Worm (Caenorhabditis elegans) whole organism, L4/young adult: ENCODE results near the gene C33D3.3.

Experiments used
- W03F9.2 ChIP-seq: fragments of 150-350 bp; optimal IDR thresholded peaks from 2 replicates; lab custom pipeline; 2014; ENCODE audit warnings: missing biosample characterization, missing genetic modification characterization
- dao-5 ChIP-seq: sonication (generic microtip); optimal IDR thresholded peaks from 2 replicates; lab custom pipeline; 2016; ENCODE audit warnings: missing genotype, missing genetic modification characterization, moderate library complexity, missing compliant biosample characterization
- him-1 ChIP-seq: sonication (generic microtip); optimal IDR thresholded peaks from 2 replicates; lab custom pipeline; 2016; ENCODE audit warnings: missing genotype, missing genetic modification reagents, missing genetic modification characterization, missing compliant biosample characterization

Gene C33D3.3

DNA sequence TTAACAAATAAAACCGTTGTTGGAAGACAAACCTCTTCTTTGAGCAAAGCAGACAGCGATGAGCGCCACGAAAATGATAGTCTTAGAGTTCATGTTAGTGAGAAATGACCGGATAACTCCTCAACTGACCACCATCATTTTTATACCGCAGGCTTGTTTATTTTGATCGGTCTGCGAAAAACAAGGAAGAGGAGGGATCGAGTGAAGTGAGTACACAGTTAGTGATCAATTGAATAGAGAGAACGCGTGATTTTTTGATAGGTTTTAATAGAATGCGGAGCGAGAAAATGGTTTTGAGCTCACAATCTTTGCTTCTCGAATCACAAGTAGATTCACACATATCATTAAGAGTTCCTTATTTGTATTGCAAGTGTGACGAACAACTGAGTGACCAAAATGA, 36.2 kb downstream of the C33D3.3 start, which contains the start of gene F14F3.4:
F14F3.4 (minus strand) TSS at position 101 of the 400 bp plus-strand sequence.
- no peak for TF ChIP-seq him-1
- TF ChIP-seq dao-5 (tag; lab: Kevin White, UChicago): no peak
- no peak for TF ChIP-seq W03F9.2 (tag; lab: Kevin White, UChicago)

DNA sequence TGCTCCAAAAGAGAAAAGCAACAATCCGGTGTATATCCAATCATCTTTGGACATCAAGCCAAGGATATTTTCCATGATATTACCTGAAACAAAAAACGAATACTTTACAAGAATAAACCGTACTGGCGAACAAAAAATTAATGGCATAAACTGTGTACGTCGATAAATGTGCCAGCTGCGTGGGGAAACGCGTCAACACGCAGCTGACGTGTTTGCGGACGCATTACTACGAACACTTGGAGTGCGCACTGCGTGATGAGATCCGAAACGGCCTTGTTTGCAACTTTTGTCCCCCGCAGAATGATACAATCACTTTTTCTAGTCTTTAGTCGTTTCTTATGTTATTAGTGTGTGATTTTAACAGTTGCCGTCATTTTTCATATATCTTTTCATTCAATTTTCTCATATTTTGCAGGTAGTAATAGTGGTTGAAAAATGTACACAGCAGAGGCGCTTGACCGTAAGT, 39.4 kb downstream of the C33D3.3 start, which contains the start of the genes mboa-7 and git-1:
mboa-7 (minus strand) TSS at position 83 of the 466 bp plus-strand sequence.
git-1 (plus strand) TSS at position 416 of the 466 bp plus-strand sequence.
- TF ChIP-seq W03F9.2 (tag; lab: Kevin White, UChicago): no peak

DNA sequence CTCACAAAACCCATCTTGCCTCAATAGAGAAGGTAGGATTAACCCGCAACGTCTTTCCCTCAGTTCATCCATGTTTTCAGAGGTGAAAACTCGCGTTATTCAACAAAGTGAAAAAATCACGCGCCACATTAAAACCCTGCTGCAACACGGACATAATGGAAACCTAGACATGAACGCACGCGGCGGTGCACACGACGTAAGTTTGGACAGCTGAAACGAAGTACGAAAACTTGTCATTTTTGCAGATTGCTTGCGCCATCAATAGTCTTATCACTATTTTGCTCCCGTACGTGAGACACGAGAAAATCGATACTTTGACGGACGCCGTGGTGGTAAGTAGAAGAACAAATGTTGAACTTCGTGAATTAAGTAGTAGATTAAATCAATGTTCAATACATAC, 42.3 kb downstream of the C33D3.3 start:
- TF ChIP-seq him-1 (no peak), dao-5 (tag; lab: Kevin White, UChicago) (no peak), W03F9.2 (tag; lab: Kevin White, UChicago) (no peak)

DNA sequence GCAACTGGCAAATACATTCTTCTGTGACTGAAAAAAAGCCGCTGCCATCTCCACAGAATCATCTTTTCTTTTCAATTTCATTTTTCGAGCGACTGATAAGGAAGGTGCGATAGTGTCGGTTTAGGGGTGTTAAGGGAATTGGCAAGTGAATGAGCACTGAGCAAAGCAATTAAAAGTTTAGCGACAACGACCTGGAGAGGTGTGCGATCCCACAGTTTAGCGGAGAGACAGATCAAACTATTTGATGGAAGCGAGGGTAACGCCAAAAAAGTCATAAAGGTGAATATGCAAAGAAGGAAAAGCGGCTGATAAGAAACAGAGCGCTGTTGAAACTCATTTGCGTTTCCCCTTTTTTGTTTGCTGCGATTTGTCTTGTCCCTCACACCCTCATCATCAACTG, 43.8 kb downstream of the C33D3.3 start, which contains the start of the genes F14F3.5 and slcf-1:
F14F3.5 (minus strand) TSS at position 234 of the 400 bp plus-strand sequence.
slcf-1 (plus strand) TSS at position 302 of the 400 bp plus-strand sequence.
- TF ChIP-seq W03F9.2 (tag; lab: Kevin White, UChicago): no peak
- no peak for TF ChIP-seq him-1
- TF ChIP-seq dao-5 (tag; lab: Kevin White, UChicago): no peak

DNA sequence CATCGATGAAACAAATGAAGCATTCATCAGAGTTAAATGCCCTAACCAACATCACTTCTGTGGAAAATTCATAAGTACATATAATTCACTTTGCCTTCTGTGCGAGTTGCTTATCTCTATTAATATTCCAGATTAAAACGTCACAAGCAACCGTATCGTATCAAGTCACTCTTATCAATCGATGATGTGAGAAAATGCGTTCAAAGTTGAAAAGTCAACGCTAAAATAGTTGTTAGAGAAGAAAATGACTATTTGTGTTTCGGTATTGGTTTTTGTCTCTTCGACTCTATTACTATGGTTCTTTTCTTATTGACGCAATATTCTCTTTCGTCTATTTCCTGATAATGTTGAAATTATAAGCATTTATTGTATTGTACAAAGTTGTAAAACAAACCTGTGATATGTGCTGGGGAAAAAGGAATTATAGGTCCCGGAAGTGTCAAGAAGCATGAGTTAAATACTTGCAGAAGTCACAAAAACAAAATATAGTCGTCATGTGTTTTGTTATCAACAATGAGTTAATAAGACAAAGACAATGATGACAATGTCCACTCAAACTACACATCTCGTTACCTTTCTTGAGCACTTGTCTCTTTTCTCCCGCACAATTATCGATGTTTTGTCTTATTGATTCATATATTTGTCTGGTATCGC, 47.2 kb downstream of the C33D3.3 start:
- TF ChIP-seq him-1 (no peak), W03F9.2 (tag; lab: Kevin White, UChicago) (no peak), dao-5 (tag; lab: Kevin White, UChicago) (no peak)

DNA sequence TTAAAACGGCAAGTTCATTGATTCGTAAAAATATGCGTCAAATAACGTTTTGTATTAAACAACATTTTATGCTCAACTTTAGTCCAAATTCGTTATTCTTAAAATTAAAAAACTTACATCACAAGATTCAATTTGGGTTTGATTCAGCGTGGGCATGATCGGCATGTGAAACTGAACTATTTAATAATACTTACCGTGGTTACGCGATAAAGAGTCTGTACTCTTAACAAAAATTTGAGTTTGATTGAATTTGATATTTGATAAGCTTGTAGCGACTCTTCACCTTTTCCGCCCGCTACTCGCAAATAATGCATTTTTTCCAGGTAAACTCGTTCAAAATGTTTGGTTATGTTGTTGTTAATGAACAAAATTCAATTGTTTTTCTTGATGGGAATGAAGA, 48.3 kb downstream of the C33D3.3 start, which contains the start of gene glo-3:
glo-3 (plus strand) TSS at position 253 of the 400 bp plus-strand sequence.
- TF ChIP-seq dao-5 (tag; lab: Kevin White, UChicago): no peak
- TF ChIP-seq W03F9.2 (tag; lab: Kevin White, UChicago): no peak
- no peak for TF ChIP-seq him-1

DNA sequence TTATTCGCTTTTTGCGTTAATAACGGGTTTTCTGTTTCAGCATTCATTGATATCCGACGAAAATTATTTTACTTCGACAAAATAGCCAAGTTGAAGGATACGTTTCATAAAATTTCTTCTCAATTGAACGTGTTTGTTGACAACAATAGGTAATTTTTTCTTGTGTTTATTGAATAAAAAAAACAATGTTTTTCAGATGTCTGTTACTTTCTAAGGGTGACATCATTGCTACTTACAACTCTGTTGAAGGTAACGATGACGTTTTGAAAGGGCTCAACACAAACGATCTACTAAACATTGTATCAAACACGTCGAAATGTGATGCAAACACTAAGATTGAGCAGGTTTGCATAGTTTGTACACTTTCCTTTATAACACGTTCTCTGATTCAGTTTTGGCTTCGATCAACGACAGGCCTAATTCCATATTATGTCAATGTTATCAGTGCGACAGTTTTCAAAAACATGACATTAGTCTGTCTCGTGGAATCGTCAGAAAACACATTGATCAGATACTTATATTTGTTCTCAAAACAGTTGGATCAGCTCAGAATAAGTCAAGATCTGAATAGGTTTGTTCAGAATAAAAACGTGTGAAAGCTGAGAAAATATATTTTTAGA, 49.6 kb downstream of the C33D3.3 start:
- no peak for TF ChIP-seq him-1
- TF ChIP-seq dao-5 (tag; lab: Kevin White, UChicago): no peak
- no peak for TF ChIP-seq W03F9.2 (tag; lab: Kevin White, UChicago)
